Fruit fly (Drosophila melanogaster) whole organism, pupa: Measurements from ENCODE around the gene CG13794.

Experiments
- CG12605 ChIP-seq: fragments of 200-800 bp; sonication (Bioruptor generic); IDR thresholded peaks from 2 replicates; pipeline ENCODE4 v1.3.6; 2022; ENCODE audit warnings: missing biosample characterization, missing genetic modification characterization
- CG14655 ChIP-seq: fragments of 200-800 bp; sonication (Bioruptor generic); optimal IDR thresholded peaks from 3 replicates; lab custom pipeline; 2017; ENCODE audit warnings: mild to moderate bottlenecking, missing biosample characterization, missing genetic modification reagents, missing genetic modification characterization
- CG17806 ChIP-seq: fragments of 200-800 bp; sonication (Bioruptor generic); optimal IDR thresholded peaks from 2 replicates; lab custom pipeline; 2018; ENCODE audit warnings: missing biosample characterization, mild to moderate bottlenecking, missing genetic modification characterization, moderate library complexity
- CG34367 ChIP-seq: fragments of 200-800 bp; sonication (Bioruptor generic); optimal IDR thresholded peaks from 2 replicates; lab custom pipeline; 2018; ENCODE audit warnings: missing biosample characterization, mild to moderate bottlenecking, missing genetic modification characterization
- CG8159 ChIP-seq: fragments of 200-800 bp; sonication (Bioruptor generic); optimal IDR thresholded peaks from 3 replicates; lab custom pipeline; 2018; ENCODE audit warnings: missing biosample characterization, mild to moderate bottlenecking, missing genetic modification characterization, moderate library complexity
- CG9948 ChIP-seq: fragments of 200-800 bp; sonication (Bioruptor generic); optimal IDR thresholded peaks from 2 replicates; lab custom pipeline; 2018; ENCODE audit warnings: missing biosample characterization, mild to moderate bottlenecking, missing genetic modification characterization, moderate library complexity
- Ets98B ChIP-seq: fragments of 200-800 bp; sonication (Bioruptor generic); IDR thresholded peaks from 2 replicates; pipeline ENCODE4 v1.3.6; 2022; ENCODE audit warnings: missing biosample characterization, missing genetic modification characterization
- Snoo ChIP-seq: fragments of 200-800 bp; sonication (Bioruptor generic); optimal IDR thresholded peaks from 3 replicates; lab custom pipeline; 2017; ENCODE audit warnings: missing biosample characterization, mild to moderate bottlenecking, missing genetic modification characterization, inconsistent platforms
- rn ChIP-seq: fragments of 200-800 bp; sonication (Bioruptor generic); IDR thresholded peaks from 2 replicates; pipeline ENCODE4 v1.3.6; 2022; ENCODE audit warnings: missing biosample characterization, missing genetic modification characterization

- TF ChIP-seq CG9948 (tag; lab: Kevin White, UChicago): no peak
- no peak for TF ChIP-seq Ets98B
- TF ChIP-seq CG8159 (tag; lab: Kevin White, UChicago): no peak
- no peak for TF ChIP-seq CG12605 (GFP tag; lab: Robert Waterston, UW)
- TF ChIP-seq CG34367 (tag; lab: Kevin White, UChicago): no peak
- no peak for TF ChIP-seq CG14655 (GFP tag; lab: Kevin White, UChicago)
- TF ChIP-seq rn (GFP tag; lab: Robert Waterston, UW): no peak
- no peak for TF ChIP-seq Snoo (tag; lab: Kevin White, UChicago)
- TF ChIP-seq CG17806 (tag; lab: Kevin White, UChicago): no peak
These were observed at the start of gene CG13794 for dm6 chr2L:7722723-7723122.
